Worm (Caenorhabditis elegans): ENCODE measurements around the gene kgb-1.

DNA sequence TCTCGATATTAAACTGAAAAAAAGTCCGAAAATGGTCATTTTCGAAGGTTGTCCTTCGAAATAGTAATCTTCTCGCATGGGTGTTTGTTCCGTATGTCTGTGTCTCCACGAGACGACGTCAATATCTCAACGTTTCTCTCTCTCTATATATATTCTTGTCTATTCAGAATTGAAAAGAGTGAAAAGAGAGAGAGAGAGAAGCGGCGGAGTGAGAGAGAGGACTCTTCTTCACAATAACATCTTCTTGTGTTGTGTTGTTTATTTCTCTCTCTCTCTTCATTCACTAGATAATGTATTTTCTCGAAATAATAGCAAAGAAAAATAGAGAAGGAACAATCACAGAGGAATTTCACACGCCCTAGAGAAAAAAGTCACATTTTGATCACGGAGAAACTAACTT is 43.4 kb downstream of the kgb-1 start:
- TF ChIP-seq F23B12.7 (tag; optimal IDR thresholded peaks at IDR 0.05; ENCODE audit: insufficient read depth) = no peak
- TF ChIP-seq dpl-1 (GFP tag; optimal IDR thresholded peaks at IDR 0.05) = no peak
- TF ChIP-seq ztf-18 (tag; optimal IDR thresholded peaks at IDR 0.05) = no peak
- no peak for TF ChIP-seq D2030.7 (GFP tag; IDR thresholded peaks at IDR 0.05)
- no peak for TF ChIP-seq snpc-3.4 (tag; optimal IDR thresholded peaks at IDR 0.05)
- no peak for TF ChIP-seq bed-1 (GFP tag; IDR thresholded peaks at IDR 0.05)
- no peak for TF ChIP-seq chd-7 (tag; optimal IDR thresholded peaks at IDR 0.05)
- TF ChIP-seq unc-62 (GFP tag; optimal IDR thresholded peaks at IDR 0.05) = no peak
- no peak for TF ChIP-seq lsy-27 (tag; optimal IDR thresholded peaks at IDR 0.05; ENCODE audit: borderline replicate concordance, insufficient read depth)

Data from whole organism, young adult.